Worm (Caenorhabditis elegans): ENCODE measurements around the gene bir-1.

bir-1 gene

ce11 chrV:11610481-11610880 lies 33.8 kb upstream of the bir-1 start, which contains the start of gene sas-5:
Gene sas-5 (plus strand): TSS chrV:11610737.
- peak; percentile 72 for TF ChIP-seq hlh-30 (tag; optimal IDR thresholded peaks at IDR 0.05; ENCODE audit: insufficient read depth)
- TF ChIP-seq lin-1 (GFP tag; IDR thresholded peaks at IDR 0.05): no peak
- TF ChIP-seq zip-11 (GFP tag; IDR thresholded peaks at IDR 0.05): no peak
- no peak for TF ChIP-seq ceh-44 (GFP tag; IDR thresholded peaks at IDR 0.05)
- TF ChIP-seq nhr-76 (tag; optimal IDR thresholded peaks at IDR 0.05): no peak
- no peak for TF ChIP-seq pha-4 (GFP tag; IDR thresholded peaks at IDR 0.05)
- TF ChIP-seq pha-4 (tag; optimal IDR thresholded peaks at IDR 0.05): no peak
- TF ChIP-seq mdl-1 (tag; optimal IDR thresholded peaks at IDR 0.05): peak in 1 of 2 experiments; percentile 55
- 0 out of 2 replicates have a peak, but pooled peaks have one; percentile 9 for TF ChIP-seq php-3 (GFP tag; IDR thresholded peaks at IDR 0.05)
- TF ChIP-seq madf-9 (GFP tag; conservative IDR thresholded peaks at IDR 0.05): no peak
- TF ChIP-seq set-16 (GFP tag; IDR thresholded peaks at IDR 0.05): no peak
- TF ChIP-seq hlh-11 (tag; optimal IDR thresholded peaks at IDR 0.05): peak; percentile 64
- TF ChIP-seq snpc-4 (tag; optimal IDR thresholded peaks at IDR 0.05): no peak
- TF ChIP-seq mdt-29 (GFP tag; IDR thresholded peaks at IDR 0.05): no peak
- no peak for TF ChIP-seq nhr-77 (tag; optimal IDR thresholded peaks at IDR 0.05)
- TF ChIP-seq F10B5.3 (tag; optimal IDR thresholded peaks at IDR 0.05): peak; percentile 22
- no peak for TF ChIP-seq zag-1 (tag; optimal IDR thresholded peaks at IDR 0.05)
- TF ChIP-seq daf-16 (GFP tag; optimal IDR thresholded peaks at IDR 0.05): peak in 1 of 2 experiments; percentile 43
- TF ChIP-seq daf-16 (tag; optimal IDR thresholded peaks at IDR 0.05): peak; percentile 45
- no peak for TF ChIP-seq D1046.2 (GFP tag; IDR thresholded peaks at IDR 0.05)
- TF ChIP-seq nhr-25 (tag; optimal IDR thresholded peaks at IDR 0.05; ENCODE audit: borderline replicate concordance, insufficient read depth): no peak
- no peak for TF ChIP-seq lsy-2 (tag; optimal IDR thresholded peaks at IDR 0.05)
- no peak for TF ChIP-seq skn-1 (tag; optimal IDR thresholded peaks at IDR 0.05)
- no peak for TF ChIP-seq F26F4.8 (GFP tag; conservative IDR thresholded peaks at IDR 0.05)
- no peak; the same call in 1 of the 2 replicates for TF ChIP-seq ceh-20 (GFP tag; IDR thresholded peaks at IDR 0.05)
- peak; percentile 8 for TF ChIP-seq nhr-28 (tag; optimal IDR thresholded peaks at IDR 0.05)
- TF ChIP-seq lin-39 (tag; optimal IDR thresholded peaks at IDR 0.05): no peak
- TF ChIP-seq fos-1 (tag; optimal IDR thresholded peaks at IDR 0.05): no peak
- TF ChIP-seq Y48G9A.11 (GFP tag; IDR thresholded peaks at IDR 0.05): no peak
- TF ChIP-seq duxl-1 (tag; optimal IDR thresholded peaks at IDR 0.05; ENCODE audit: poor library complexity): peak; percentile 88
- TF ChIP-seq daf-12 (tag; optimal IDR thresholded peaks at IDR 0.05): no peak
- peak; percentile 81 for TF ChIP-seq lin-38 (GFP tag; IDR thresholded peaks at IDR 0.05)
- no peak for TF ChIP-seq fkh-10 (GFP tag; optimal IDR thresholded peaks at IDR 0.05)
- TF ChIP-seq aly-2 (tag; optimal IDR thresholded peaks at IDR 0.05): no peak
- TF ChIP-seq lin-29 (GFP tag; IDR thresholded peaks at IDR 0.05): no peak
- no peak for TF ChIP-seq nhr-237 (tag; optimal IDR thresholded peaks at IDR 0.05)
- peak; percentile 52 for TF ChIP-seq nhr-102 (tag; optimal IDR thresholded peaks at IDR 0.05)
- peak; percentile 37; the same call in 1 of the 2 replicates for TF ChIP-seq snpc-1.2 (GFP tag; IDR thresholded peaks at IDR 0.05)
- peak; percentile 79 for TF ChIP-seq hmg-1.1 (GFP tag; IDR thresholded peaks at IDR 0.05)
- TF ChIP-seq tra-1 (GFP tag; IDR thresholded peaks at IDR 0.05): 0 out of 2 replicates have a peak, but pooled peaks have one; percentile 20
- no peak for TF ChIP-seq ZK546.5 (tag; optimal IDR thresholded peaks at IDR 0.05)
- no peak for TF ChIP-seq Y75B8A.6 (GFP tag; IDR thresholded peaks at IDR 0.05)
- TF ChIP-seq arid-1 (GFP tag; conservative IDR thresholded peaks at IDR 0.05): no peak
- peak; percentile 93 for TF ChIP-seq dpl-1 (GFP tag; optimal IDR thresholded peaks at IDR 0.05)
- TF ChIP-seq nhr-42 (GFP tag; IDR thresholded peaks at IDR 0.05): 0 out of 2 replicates have a peak, but pooled peaks have one; percentile 11
- no peak for TF ChIP-seq ceh-28 (tag; optimal IDR thresholded peaks at IDR 0.05)
- peak; percentile 4 for TF ChIP-seq ztf-7 (tag; optimal IDR thresholded peaks at IDR 0.05)
- no peak for TF ChIP-seq nhr-10 (tag; optimal IDR thresholded peaks at IDR 0.05)
- no peak for TF ChIP-seq dmd-9 (GFP tag; IDR thresholded peaks at IDR 0.05)
- no peak for TF ChIP-seq egl-27 (tag; optimal IDR thresholded peaks at IDR 0.05)
- TF ChIP-seq jun-1 (tag; optimal IDR thresholded peaks at IDR 0.05): no peak
- no peak for TF ChIP-seq Y5F2A.4 (GFP tag; optimal IDR thresholded peaks at IDR 0.05)

Measured in whole organism, L4 larva.